Worm (Caenorhabditis elegans): ENCODE results near the gene dre-1.

- no peak for TF ChIP-seq nhr-232 (tag; optimal IDR thresholded peaks at IDR 0.05)
- TF ChIP-seq ceh-9 (tag; optimal IDR thresholded peaks at IDR 0.05): no peak
- no peak for TF ChIP-seq tbx-2 (tag; optimal IDR thresholded peaks at IDR 0.05)
- TF ChIP-seq K09A11.1 (tag; optimal IDR thresholded peaks at IDR 0.05; ENCODE audit: insufficient read depth): no peak
- TF ChIP-seq hlh-15 (tag; optimal IDR thresholded peaks at IDR 0.05): no peak
- no peak for TF ChIP-seq madf-2 (tag; optimal IDR thresholded peaks at IDR 0.05)
- TF ChIP-seq nhr-11 (tag; optimal IDR thresholded peaks at IDR 0.05): no peak
- TF ChIP-seq pha-4 (tag; optimal IDR thresholded peaks at IDR 0.05): no peak
- no peak for TF ChIP-seq fkh-10 (GFP tag; optimal IDR thresholded peaks at IDR 0.05)
- no peak for TF ChIP-seq mec-3 (tag; optimal IDR thresholded peaks at IDR 0.05; ENCODE audit: borderline replicate concordance)
- no peak for TF ChIP-seq elt-2 (tag; optimal IDR thresholded peaks at IDR 0.05)
- TF ChIP-seq pqm-1 (tag; optimal IDR thresholded peaks at IDR 0.05): no peak
- no peak for TF ChIP-seq dve-1 (tag; optimal IDR thresholded peaks at IDR 0.05)
- TF ChIP-seq ceh-18 (tag; optimal IDR thresholded peaks at IDR 0.05): no peak
Observed at ce11 chrV:6506238-6506956, 39.9 kb downstream of the dre-1 start.
